Worm (Caenorhabditis elegans) whole organism, midembryonic: ENCODE results near the gene F36H12.17.
"Not testable (repeated sequence)": the region's sequence is repeated elsewhere in the genome, so short reads cannot be mapped to it uniquely, and the experiment has no call there.

Experiments
- T22C8.4 ChIP-seq: fragments of 200-800 bp; sonication (Bioruptor generic); IDR thresholded peaks from 2 replicates; pipeline ENCODE4 v1.3.6; 2022; ENCODE audit warnings: missing genetic modification characterization, missing compliant biosample characterization
- cog-1 ChIP-seq: sonication (generic microtip); optimal IDR thresholded peaks from 2 replicates; lab custom pipeline; 2016; ENCODE audit warnings: missing genetic modification characterization, missing compliant biosample characterization
- flt-1 ChIP-seq: fragments of 200-800 bp; sonication (Bioruptor generic); IDR thresholded peaks from 2 replicates; pipeline ENCODE4 v1.3.6; 2022; ENCODE audit warnings: missing genetic modification characterization, missing compliant biosample characterization
- klf-2 ChIP-seq: fragments of 200-800 bp; sonication (Bioruptor generic); conservative IDR thresholded peaks from 2 replicates; pipeline ENCODE4 v1.3.6; 2022; ENCODE audit warnings: missing genetic modification reagents, missing genetic modification characterization, missing compliant biosample characterization
- med-1 ChIP-seq: sonication (generic microtip); optimal IDR thresholded peaks from 2 replicates; lab custom pipeline; 2017; ENCODE audit warnings: missing genetic modification characterization, mild to moderate bottlenecking, missing compliant biosample characterization, antibody characterized with exemption, missing genetic modification reagents; ENCODE audit not compliant: insufficient read depth
- ref-1 ChIP-seq: fragments of 200-800 bp; sonication (Bioruptor generic); conservative IDR thresholded peaks from 2 replicates; pipeline ENCODE4 v1.3.6; 2022; ENCODE audit warnings: missing genetic modification reagents, missing genetic modification characterization, missing compliant biosample characterization
- tab-1 ChIP-seq: fragments of 200-800 bp; sonication (Bioruptor generic); IDR thresholded peaks from 2 replicates; pipeline ENCODE4 v1.3.6; 2022; ENCODE audit warnings: missing genetic modification characterization, missing compliant biosample characterization
- ztf-23 ChIP-seq: fragments of 200-800 bp; sonication (Bioruptor generic); IDR thresholded peaks from 2 replicates; pipeline ENCODE4 v1.3.6; 2022; ENCODE audit warnings: missing genetic modification reagents, missing genetic modification characterization, missing compliant biosample characterization
- ztf-29 ChIP-seq: fragments of 200-800 bp; sonication (Bioruptor generic); IDR thresholded peaks from 2 replicates; pipeline ENCODE4 v1.3.6; 2022; ENCODE audit warnings: missing genetic modification reagents, missing genetic modification characterization, missing compliant biosample characterization

The F36H12.17 gene

ce11 chrIV:5268803-5269202, 8.8 kb downstream of the F36H12.17 start, which contains the start of gene F36H12.4:
Gene F36H12.4, plus strand, starts transcription at chrIV:5269103.
- TF ChIP-seq T22C8.4 (GFP tag; lab: Robert Waterston, UW), result no peak

DNA sequence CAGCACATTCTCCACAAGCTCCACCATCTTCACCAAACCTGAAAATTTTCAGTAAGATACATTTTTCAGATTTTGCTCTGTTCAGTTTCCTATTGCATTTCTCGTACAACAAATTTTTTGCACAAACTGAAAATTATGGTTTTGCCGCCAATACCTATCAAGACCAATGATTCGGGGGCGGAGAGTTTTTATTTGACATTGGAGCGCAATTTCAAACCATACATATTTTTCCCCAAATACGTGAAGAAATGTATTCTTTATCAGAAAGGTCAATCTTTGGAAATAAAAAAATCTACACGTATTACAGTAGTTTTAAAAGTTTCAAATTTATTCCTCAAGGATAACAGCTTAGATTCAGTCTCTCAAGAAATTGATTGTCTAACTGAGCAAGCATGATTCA, 11.2 kb downstream of the F36H12.17 start, which contains the start of gene F36H12.5:
F36H12.5 (plus strand) TSS at position 301 of the 400 bp plus-strand sequence.
- TF ChIP-seq T22C8.4 (GFP tag; lab: Robert Waterston, UW) (no peak), ztf-29 (GFP tag; lab: Robert Waterston, UW) (no peak), ref-1 (no peak), flt-1 (GFP tag; lab: Robert Waterston, UW) (no peak), ztf-23 (no peak), klf-2 (GFP tag; lab: Robert Waterston, UW) (no peak), tab-1 (no peak), med-1 (GFP tag; lab: Kevin White, UChicago) (no peak), cog-1 (tag; lab: Kevin White, UChicago) (no peak)

DNA sequence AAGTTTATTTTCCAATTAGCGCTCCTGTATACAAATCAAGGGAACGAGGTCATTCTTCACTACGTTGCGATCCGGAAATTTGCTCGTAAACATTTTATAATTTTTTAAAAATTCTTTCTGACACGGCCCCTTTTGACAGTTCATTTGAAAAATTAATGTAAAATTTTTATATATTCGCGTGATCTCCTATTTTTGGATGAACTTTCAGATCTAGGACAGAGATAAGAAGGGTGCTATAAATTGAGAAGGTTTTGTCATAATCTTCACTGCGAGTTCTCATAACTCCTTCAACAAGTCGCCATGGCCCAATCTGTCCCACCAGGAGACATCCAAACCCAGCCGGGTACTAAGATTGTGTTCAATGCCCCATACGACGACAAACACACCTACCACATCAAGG, 17.4 kb downstream of the F36H12.17 start, which contains the start of gene msp-19:
msp-19 (plus strand) TSS at position 301 of the 400 bp plus-strand sequence.
- not testable (repeated sequence) for TF ChIP-seq ref-1; klf-2 (GFP tag; lab: Robert Waterston, UW); med-1 (GFP tag; lab: Kevin White, UChicago)

ce11 chrIV:5258385-5258784, 19.3 kb downstream of the F36H12.17 start, which contains the start of gene ttbk-2.1:
Gene ttbk-2.1, plus strand, starts transcription at chrIV:5258685.
- TF ChIP-seq tab-1; T22C8.4 (GFP tag; lab: Robert Waterston, UW); med-1 (GFP tag; lab: Kevin White, UChicago): not testable (repeated sequence)

ce11 chrIV:5256731-5257130, 20.9 kb downstream of the F36H12.17 start, which contains the start of gene F36H12.9:
Gene F36H12.9, plus strand, starts transcription at chrIV:5257031.
- not testable (repeated sequence) for TF ChIP-seq tab-1; T22C8.4 (GFP tag; lab: Robert Waterston, UW); flt-1 (GFP tag; lab: Robert Waterston, UW)

ce11 chrIV:5254678-5255077, 23.0 kb downstream of the F36H12.17 start, which contains the start of gene F36H12.10:
Gene F36H12.10, minus strand, starts transcription at chrIV:5254778.
- not testable (repeated sequence) for TF ChIP-seq klf-2 (GFP tag; lab: Robert Waterston, UW); ztf-29 (GFP tag; lab: Robert Waterston, UW); ztf-23

- TF ChIP-seq cog-1 (tag; lab: Kevin White, UChicago), result no peak
- no peak for TF ChIP-seq ztf-29 (GFP tag; lab: Robert Waterston, UW)
- no peak for TF ChIP-seq ztf-23
- no peak for TF ChIP-seq T22C8.4 (GFP tag; lab: Robert Waterston, UW)
- TF ChIP-seq klf-2 (GFP tag; lab: Robert Waterston, UW), result no peak
- no peak for TF ChIP-seq flt-1 (GFP tag; lab: Robert Waterston, UW)
- no peak for TF ChIP-seq ref-1
- TF ChIP-seq med-1 (GFP tag; lab: Kevin White, UChicago), result no peak
- no peak for TF ChIP-seq tab-1
These were observed 47.1 kb downstream of the F36H12.17 start, which contains the start of gene thn-5 for ce11 chrIV:5230530-5230929. Gene thn-5, plus strand, starts transcription at chrIV:5230830.

ce11 chrIV:5228619-5229018, 49.0 kb downstream of the F36H12.17 start, which contains the start of gene thn-6:
Gene thn-6, plus strand, starts transcription at chrIV:5228919.
- no peak for TF ChIP-seq cog-1 (tag; lab: Kevin White, UChicago)
- no peak for TF ChIP-seq klf-2 (GFP tag; lab: Robert Waterston, UW)

DNA sequence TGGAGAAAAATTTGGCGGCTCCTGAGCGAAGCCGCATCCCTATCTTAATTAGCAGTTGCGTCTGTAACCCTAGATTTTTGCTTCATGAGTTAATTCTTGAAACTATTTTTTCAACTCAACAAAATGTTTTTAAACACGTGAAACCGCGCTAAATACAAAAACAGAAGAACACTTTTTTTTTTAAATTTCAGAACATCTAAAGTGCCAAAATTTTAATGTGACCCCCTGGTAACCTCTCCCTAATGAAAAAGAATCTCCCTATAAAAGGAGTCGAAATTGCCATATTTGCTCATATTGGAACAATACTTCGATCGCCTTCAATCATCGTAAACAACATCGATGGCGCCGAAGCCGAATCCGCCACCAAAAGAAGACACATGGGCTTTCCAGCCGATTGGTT, 51.1 kb downstream of the F36H12.17 start, which contains the start of gene nsph-4.1:
nsph-4.1 (plus strand) TSS at position 301 of the 400 bp plus-strand sequence.
- TF ChIP-seq ztf-23; klf-2 (GFP tag; lab: Robert Waterston, UW); med-1 (GFP tag; lab: Kevin White, UChicago): not testable (repeated sequence)

DNA sequence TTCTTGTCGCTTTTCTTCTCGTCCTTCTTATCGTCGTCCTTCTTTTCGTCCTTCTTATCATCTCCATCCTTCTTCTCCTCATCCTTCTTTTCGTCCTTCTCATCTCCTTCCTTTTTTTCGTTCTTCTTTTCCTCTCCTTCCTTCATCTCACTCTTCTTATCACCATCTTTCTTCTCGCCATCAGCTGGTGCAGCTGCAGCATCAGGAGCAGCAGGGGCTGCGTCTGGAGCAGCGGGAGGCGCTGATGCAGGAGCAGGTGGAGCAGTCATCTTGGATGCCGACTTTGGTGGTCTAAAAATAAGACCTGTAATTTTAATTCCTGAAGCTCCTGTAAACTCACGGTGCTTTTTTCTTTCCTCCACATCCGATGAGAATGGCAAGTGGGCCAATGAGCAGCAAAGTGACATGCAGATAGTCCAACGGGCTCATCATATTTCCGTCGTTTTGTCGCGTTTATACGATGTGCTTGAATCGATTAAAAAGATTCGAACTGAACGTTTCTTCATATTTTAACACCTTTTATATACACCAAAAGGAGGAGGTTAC, 52.3 kb downstream of the F36H12.17 start, which contains the start of gene cylc-1:
cylc-1 (minus strand) TSS at position 496 of the 546 bp plus-strand sequence.
- not testable (repeated sequence) for TF ChIP-seq cog-1 (tag; lab: Kevin White, UChicago); ztf-23; ref-1

DNA sequence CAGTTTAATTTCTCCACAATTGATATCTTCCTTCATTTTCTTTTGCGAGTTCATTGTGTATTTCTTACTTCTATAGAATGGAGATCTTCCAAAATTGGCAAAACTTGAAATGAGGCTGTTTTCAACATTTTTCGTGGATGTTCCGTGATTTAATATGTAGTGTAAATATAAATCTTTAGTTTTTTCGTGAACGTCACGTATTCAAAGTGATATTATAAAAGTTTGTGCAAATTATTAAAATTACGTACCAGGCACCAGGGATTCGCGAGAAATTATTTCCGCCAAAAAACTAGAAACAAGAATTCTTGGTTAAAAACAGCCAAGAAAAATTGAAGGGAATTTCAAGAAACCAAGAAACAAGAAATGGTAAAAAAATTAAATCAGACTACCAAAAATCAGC, 53.4 kb downstream of the F36H12.17 start, which contains the start of gene Y59E9AL.8:
Y59E9AL.8 (minus strand) TSS at position 101 of the 400 bp plus-strand sequence.
- TF ChIP-seq tab-1 (no peak), klf-2 (GFP tag; lab: Robert Waterston, UW) (no peak), flt-1 (GFP tag; lab: Robert Waterston, UW) (no peak), ref-1 (no peak), T22C8.4 (GFP tag; lab: Robert Waterston, UW) (no peak), ztf-23 (no peak), ztf-29 (GFP tag; lab: Robert Waterston, UW) (no peak), cog-1 (tag; lab: Kevin White, UChicago) (no peak), med-1 (GFP tag; lab: Kevin White, UChicago) (no peak)
